Fruit fly (Drosophila melanogaster) whole organism, prepupa: Measurements from ENCODE around the gene Nmdar1.

ENCODE experiments used
- Blimp-1 ChIP-seq: fragments of 200-800 bp; sonication (Bioruptor generic); optimal IDR thresholded peaks from 3 replicates; lab custom pipeline; 2017; ENCODE audit warnings: missing biosample characterization, missing genetic modification characterization, mild to moderate bottlenecking, moderate library complexity, missing genetic modification reagents
- CG10631 ChIP-seq: fragments of 200-800 bp; sonication (Bioruptor generic); optimal IDR thresholded peaks from 2 replicates; lab custom pipeline; 2016; ENCODE audit warnings: missing biosample characterization, missing genetic modification characterization
- CG10669 ChIP-seq: fragments of 200-800 bp; sonication (Bioruptor generic); optimal IDR thresholded peaks from 3 replicates; lab custom pipeline; 2018; ENCODE audit warnings: missing biosample characterization, mild to moderate bottlenecking, missing genetic modification characterization, moderate library complexity
- CG11294 ChIP-seq: fragments of 200-800 bp; sonication (Bioruptor generic); IDR thresholded peaks from 2 replicates; pipeline ENCODE4 v1.3.6; 2022; ENCODE audit warnings: missing biosample characterization, missing genetic modification characterization
- CG11762 ChIP-seq: fragments of 200-800 bp; sonication (Bioruptor generic); optimal IDR thresholded peaks from 3 replicates; lab custom pipeline; 2016; ENCODE audit warnings: missing biosample characterization, missing genetic modification characterization; ENCODE audit not compliant: insufficient read depth
- CG15336 ChIP-seq: fragments of 200-800 bp; sonication (Bioruptor generic); IDR thresholded peaks from 2 replicates; pipeline ENCODE4 v1.3.6; 2022; ENCODE audit warnings: missing biosample characterization, missing genetic modification characterization
- CG1621 ChIP-seq: fragments of 200-800 bp; sonication (Bioruptor generic); optimal IDR thresholded peaks from 3 replicates; lab custom pipeline; 2018; ENCODE audit warnings: missing biosample characterization, mild to moderate bottlenecking, missing genetic modification characterization
- CG16779 ChIP-seq: fragments of 200-800 bp; sonication (Bioruptor generic); optimal IDR thresholded peaks from 3 replicates; lab custom pipeline; 2017; ENCODE audit warnings: missing biosample characterization, mild to moderate bottlenecking, missing genetic modification characterization
- CG3032 ChIP-seq: fragments of 200-800 bp; optimal IDR thresholded peaks from 2 replicates; lab custom pipeline; 2019; ENCODE audit warnings: missing biosample characterization, mild to moderate bottlenecking, missing genetic modification characterization, moderate library complexity
- CG31627 ChIP-seq: fragments of 200-800 bp; sonication (Bioruptor generic); optimal IDR thresholded peaks from 3 replicates; lab custom pipeline; 2016; ENCODE audit warnings: missing biosample characterization, missing genetic modification characterization
- CG32006 ChIP-seq: fragments of 200-800 bp; sonication (Bioruptor generic); optimal IDR thresholded peaks from 3 replicates; lab custom pipeline; 2017; ENCODE audit warnings: missing biosample characterization, mild to moderate bottlenecking, missing genetic modification characterization
- CG34406 ChIP-seq: fragments of 200-800 bp; sonication (Bioruptor generic); optimal IDR thresholded peaks from 3 replicates; lab custom pipeline; 2016; ENCODE audit warnings: missing biosample characterization, missing genetic modification characterization
- CG3919 ChIP-seq: fragments of 200-800 bp; sonication (Bioruptor generic); optimal IDR thresholded peaks from 3 replicates; lab custom pipeline; 2016; ENCODE audit warnings: missing biosample characterization, missing genetic modification characterization
- CG4318 ChIP-seq: fragments of 200-800 bp; sonication (Bioruptor generic); optimal IDR thresholded peaks from 3 replicates; lab custom pipeline; 2017; ENCODE audit warnings: missing biosample characterization, mild to moderate bottlenecking, missing genetic modification characterization
- CG6163 ChIP-seq: fragments of 200-800 bp; sonication (Bioruptor generic); IDR thresholded peaks from 3 replicates; pipeline ENCODE4 v1.3.6; 2022; ENCODE audit warnings: missing biosample characterization, missing genetic modification characterization
- CG6276 ChIP-seq: fragments of 200-800 bp; sonication (Bioruptor generic); optimal IDR thresholded peaks from 2 replicates; lab custom pipeline; 2017; ENCODE audit warnings: missing biosample characterization, mild to moderate bottlenecking, missing genetic modification characterization
- CG6792 ChIP-seq: fragments of 200-800 bp; sonication (Bioruptor generic); optimal IDR thresholded peaks from 3 replicates; lab custom pipeline; 2016; ENCODE audit warnings: missing biosample characterization, missing genetic modification characterization
- CG6808 ChIP-seq: fragments of 200-800 bp; sonication (Bioruptor generic); optimal IDR thresholded peaks from 3 replicates; lab custom pipeline; 2017; ENCODE audit warnings: missing biosample characterization, missing genetic modification characterization, mild to moderate bottlenecking, moderate library complexity, missing genetic modification reagents
- CG6854 ChIP-seq: fragments of 200-800 bp; sonication (Bioruptor generic); optimal IDR thresholded peaks from 2 replicates; lab custom pipeline; 2017; ENCODE audit warnings: missing biosample characterization, mild to moderate bottlenecking, missing genetic modification characterization
- CG8119 ChIP-seq: fragments of 200-800 bp; sonication (Bioruptor generic); IDR thresholded peaks from 3 replicates; pipeline ENCODE4 v1.3.6; 2022; ENCODE audit warnings: missing biosample characterization, missing genetic modification characterization
- CG8319 ChIP-seq: fragments of 200-800 bp; sonication (Bioruptor generic); optimal IDR thresholded peaks from 3 replicates; lab custom pipeline; 2016; ENCODE audit warnings: missing biosample characterization, missing genetic modification characterization
- CG8632 ChIP-seq: fragments of 200-800 bp; sonication (Bioruptor generic); optimal IDR thresholded peaks from 3 replicates; lab custom pipeline; 2016; ENCODE audit warnings: missing biosample characterization, missing genetic modification characterization
- Eip75B ChIP-seq: fragments of 200-800 bp; sonication (Bioruptor generic); optimal IDR thresholded peaks from 3 replicates; lab custom pipeline; 2016; ENCODE audit warnings: missing biosample characterization, missing genetic modification characterization
- Eip93F ChIP-seq: fragments of 200-800 bp; sonication (Bioruptor generic); optimal IDR thresholded peaks from 2 replicates; lab custom pipeline; 2016; ENCODE audit warnings: missing biosample characterization, mild to moderate bottlenecking, missing genetic modification characterization
- Ets21C ChIP-seq: fragments of 200-800 bp; sonication (Bioruptor generic); optimal IDR thresholded peaks from 3 replicates; lab custom pipeline; 2016; ENCODE audit warnings: missing biosample characterization, missing genetic modification characterization
- Ets96B ChIP-seq: fragments of 200-800 bp; optimal IDR thresholded peaks from 2 replicates; lab custom pipeline; 2019; ENCODE audit warnings: missing biosample characterization, mild to moderate bottlenecking, missing genetic modification characterization, moderate library complexity
- Hr38 ChIP-seq: sonication (Bioruptor generic); optimal IDR thresholded peaks from 2 replicates; lab custom pipeline; 2016; ENCODE audit warnings: missing biosample characterization, missing genetic modification characterization
- Hr39 ChIP-seq: fragments of 200-800 bp; sonication (Bioruptor generic); optimal IDR thresholded peaks from 2 replicates; lab custom pipeline; 2016; ENCODE audit warnings: missing biosample characterization, missing genetic modification characterization
- Lpt ChIP-seq: fragments of 200-800 bp; sonication (Bioruptor generic); optimal IDR thresholded peaks from 3 replicates; lab custom pipeline; 2016; ENCODE audit warnings: missing biosample characterization, missing genetic modification characterization
- OdsH ChIP-seq: fragments of 200-800 bp; sonication (Bioruptor generic); optimal IDR thresholded peaks from 3 replicates; lab custom pipeline; 2016; ENCODE audit warnings: missing biosample characterization, missing genetic modification characterization
- Smox ChIP-seq: fragments of 200-800 bp; sonication (Bioruptor generic); optimal IDR thresholded peaks from 3 replicates; lab custom pipeline; 2016; ENCODE audit warnings: missing biosample characterization, missing genetic modification characterization
- Sox102F ChIP-seq: fragments of 200-800 bp; sonication (Bioruptor generic); optimal IDR thresholded peaks from 2 replicates; lab custom pipeline; 2016; ENCODE audit warnings: missing biosample characterization, mild to moderate bottlenecking, missing genetic modification characterization
- Sox14 ChIP-seq: fragments of 200-800 bp; sonication (Bioruptor generic); optimal IDR thresholded peaks from 3 replicates; lab custom pipeline; 2016; ENCODE audit warnings: missing biosample characterization, missing genetic modification characterization
- Sox15 ChIP-seq: fragments of 200-800 bp; sonication (Bioruptor generic); optimal IDR thresholded peaks from 3 replicates; lab custom pipeline; 2016; ENCODE audit warnings: missing biosample characterization, missing genetic modification characterization
- achi ChIP-seq: fragments of 200-800 bp; sonication (Bioruptor generic); optimal IDR thresholded peaks from 3 replicates; lab custom pipeline; 2016; ENCODE audit warnings: missing biosample characterization, missing genetic modification characterization
- acj6 ChIP-seq: fragments of 200-800 bp; sonication (Bioruptor generic); optimal IDR thresholded peaks from 3 replicates; lab custom pipeline; 2016; ENCODE audit warnings: missing biosample characterization, missing genetic modification characterization
- cyc ChIP-seq: fragments of 200-800 bp; sonication (Bioruptor generic); optimal IDR thresholded peaks from 3 replicates; lab custom pipeline; 2016; ENCODE audit warnings: missing biosample characterization, missing genetic modification characterization
- dac ChIP-seq: fragments of 200-800 bp; sonication (Bioruptor generic); optimal IDR thresholded peaks from 2 replicates; lab custom pipeline; 2017; ENCODE audit warnings: missing biosample characterization, mild to moderate bottlenecking, missing genetic modification characterization
- dsx ChIP-seq: fragments of 200-800 bp; optimal IDR thresholded peaks from 3 replicates; lab custom pipeline; 2019; ENCODE audit warnings: missing biosample characterization, mild to moderate bottlenecking, missing genetic modification characterization, moderate library complexity; ENCODE audit not compliant: poor library complexity, severe bottlenecking
- eg ChIP-seq: fragments of 200-800 bp; sonication (Bioruptor generic); IDR thresholded peaks from 3 replicates; pipeline ENCODE4 v1.3.6; 2022; ENCODE audit warnings: missing biosample characterization, missing genetic modification characterization
- esn ChIP-seq: fragments of 200-800 bp; sonication (Bioruptor generic); optimal IDR thresholded peaks from 2 replicates; lab custom pipeline; 2016; ENCODE audit warnings: missing biosample characterization, mild to moderate bottlenecking, missing genetic modification characterization, moderate library complexity
- fd59A ChIP-seq: fragments of 200-800 bp; sonication (Bioruptor generic); optimal IDR thresholded peaks from 2 replicates; lab custom pipeline; 2017; ENCODE audit warnings: missing biosample characterization, mild to moderate bottlenecking, missing genetic modification characterization, missing genetic modification reagents
- fd85E ChIP-seq: fragments of 200-800 bp; sonication (Bioruptor generic); optimal IDR thresholded peaks from 3 replicates; lab custom pipeline; 2016; ENCODE audit warnings: missing biosample characterization, missing genetic modification characterization
- fkh ChIP-seq: fragments of 200-800 bp; sonication (Bioruptor generic); optimal IDR thresholded peaks from 3 replicates; lab custom pipeline; 2017; ENCODE audit warnings: missing biosample characterization, mild to moderate bottlenecking, missing genetic modification characterization, moderate library complexity
- lz ChIP-seq: fragments of 200-800 bp; sonication (Bioruptor generic); optimal IDR thresholded peaks from 3 replicates; lab custom pipeline; 2016; ENCODE audit warnings: missing biosample characterization, missing genetic modification characterization
- net ChIP-seq: fragments of 200-800 bp; sonication (Bioruptor generic); optimal IDR thresholded peaks from 3 replicates; lab custom pipeline; 2016; ENCODE audit warnings: missing biosample characterization, missing genetic modification characterization
- pdm3 ChIP-seq: fragments of 200-800 bp; sonication (Bioruptor generic); optimal IDR thresholded peaks from 3 replicates; lab custom pipeline; 2016; ENCODE audit warnings: missing biosample characterization, missing genetic modification characterization
- salr ChIP-seq, 2 experiments: fragments of 200-800 bp; sonication (Bioruptor generic); optimal IDR thresholded peaks; 3 replicates each; lab custom pipeline; 2016 to 2018; ENCODE audit warnings: missing biosample characterization in 2 of 2, missing genetic modification characterization in 2 of 2, mild to moderate bottlenecking in 1 of 2
- spab ChIP-seq: fragments of 200-800 bp; sonication (Bioruptor generic); optimal IDR thresholded peaks from 2 replicates; lab custom pipeline; 2017; ENCODE audit warnings: missing biosample characterization, mild to moderate bottlenecking, missing genetic modification characterization, missing genetic modification reagents
- ss ChIP-seq, 2 experiments: fragments of 200-800 bp; sonication (Bioruptor generic); optimal IDR thresholded peaks; 2 replicates in 1 of 2; 3 replicates in 1 of 2; lab custom pipeline; 2017 to 2018; ENCODE audit warnings: mild to moderate bottlenecking in 2 of 2, missing biosample characterization in 2 of 2, missing genetic modification characterization in 2 of 2, moderate library complexity in 1 of 2
- svp ChIP-seq: fragments of 200-800 bp; sonication (Bioruptor generic); peaks from one replicate; lab custom pipeline; 2016; ENCODE audit warnings: missing biosample characterization, missing genetic modification characterization
- topi ChIP-seq: fragments of 200-800 bp; sonication (Bioruptor generic); optimal IDR thresholded peaks from 3 replicates; lab custom pipeline; 2016; ENCODE audit warnings: missing biosample characterization, missing genetic modification characterization

Gene Nmdar1

dm6 chr3R:5485295-5485718 lies 37.8 kb downstream of the Nmdar1 start, which contains the start of gene CG31550:
CG31550 (plus strand) TSS chr3R:5485543.
- no peak for TF ChIP-seq Sox14 (GFP tag; lab: Kevin White, UChicago)
- no peak for TF ChIP-seq ss (GFP tag; optimal IDR thresholded peaks at IDR 0.05; lab: Kevin White, UChicago)
- TF ChIP-seq CG3919 (GFP tag; lab: Kevin White, UChicago) = no peak
- no peak for TF ChIP-seq dac (GFP tag; lab: Kevin White, UChicago)
- no peak for TF ChIP-seq Sox102F
- TF ChIP-seq CG8319 = no peak
- peak; percentile 62 for TF ChIP-seq CG31627
- no peak for TF ChIP-seq fkh (GFP tag; lab: Kevin White, UChicago)
- peak; percentile 18 for TF ChIP-seq Lpt
- TF ChIP-seq net (GFP tag; lab: Kevin White, UChicago) = peak; percentile 46
- no peak for TF ChIP-seq CG6808
- peak; percentile 73 for TF ChIP-seq CG10631
- no peak for TF ChIP-seq CG16779 (tag; lab: Kevin White, UChicago)
- no peak for TF ChIP-seq salr (GFP tag; optimal IDR thresholded peaks at IDR 0.05; lab: Kevin White, UChicago)
- peak; percentile 55 for TF ChIP-seq Hr39 (GFP tag; lab: Kevin White, UChicago)
- TF ChIP-seq CG32006 (GFP tag; lab: Kevin White, UChicago) = no peak
- no peak for TF ChIP-seq dsx
- TF ChIP-seq Smox = peak; percentile 38
- TF ChIP-seq acj6 (GFP tag; lab: Kevin White, UChicago) = peak; percentile 58
- TF ChIP-seq CG8632 = peak; percentile 47
- TF ChIP-seq CG15336 (GFP tag; lab: Robert Waterston, UW) = peak; percentile 47
- TF ChIP-seq OdsH (GFP tag; lab: Kevin White, UChicago) = no peak
- peak; percentile 52; the same call in 1 of the 3 replicates for TF ChIP-seq CG6163
- no peak for TF ChIP-seq CG10669 (GFP tag; lab: Kevin White, UChicago)
- no peak for TF ChIP-seq CG1621
- TF ChIP-seq CG6276 (GFP tag; lab: Kevin White, UChicago) = no peak
- peak; percentile 53 for TF ChIP-seq lz (GFP tag; lab: Kevin White, UChicago)
- TF ChIP-seq spab = no peak
- TF ChIP-seq Hr38 = no peak
- TF ChIP-seq Ets96B = no peak
- peak; percentile 72 for TF ChIP-seq CG8119 (GFP tag; lab: Robert Waterston, UW)
- TF ChIP-seq eg (GFP tag; lab: Robert Waterston, UW) = peak; percentile 66
- peak; percentile 39 for TF ChIP-seq CG6792 (GFP tag; lab: Kevin White, UChicago)
- no peak for TF ChIP-seq Blimp-1 (GFP tag; lab: Kevin White, UChicago)
- no peak for TF ChIP-seq CG4318 (GFP tag; lab: Kevin White, UChicago)
- TF ChIP-seq Eip75B (GFP tag; lab: Kevin White, UChicago) = no peak
- no peak for TF ChIP-seq achi (GFP tag; lab: Kevin White, UChicago)
- TF ChIP-seq Eip93F (GFP tag; lab: Kevin White, UChicago) = no peak
- no peak for TF ChIP-seq pdm3 (GFP tag; lab: Kevin White, UChicago)
- TF ChIP-seq svp = no peak
- peak; percentile 12; the same call in 1 of the 2 replicates for TF ChIP-seq CG11294 (GFP tag; lab: Robert Waterston, UW)
- peak; percentile 70 for TF ChIP-seq esn (GFP tag; lab: Kevin White, UChicago)
- no peak for TF ChIP-seq Ets21C (GFP tag; lab: Kevin White, UChicago)
- TF ChIP-seq CG11762 = no peak
- no peak for TF ChIP-seq fd85E
- TF ChIP-seq topi (GFP tag; lab: Kevin White, UChicago) = peak; percentile 57
- TF ChIP-seq fd59A = no peak
- TF ChIP-seq Sox15 (GFP tag; lab: Kevin White, UChicago) = peak; percentile 39
- peak; percentile 58 for TF ChIP-seq cyc
- peak; percentile 14 for TF ChIP-seq CG6854 (GFP tag; lab: Kevin White, UChicago)
- peak; percentile 69 for TF ChIP-seq CG3032 (tag; lab: Kevin White, UChicago)
- peak; percentile 60 for TF ChIP-seq CG34406 (GFP tag; lab: Kevin White, UChicago)
